Fruit fly (Drosophila melanogaster) whole organism, adult: ENCODE results near the gene Vps4.

Experiments
- CG11617 ChIP-seq: fragments of 200-800 bp; sonication (Bioruptor generic); optimal IDR thresholded peaks from 2 replicates; lab custom pipeline; 2017; ENCODE audit warnings: mild to moderate bottlenecking, missing biosample characterization, missing genetic modification reagents, missing genetic modification characterization
- CG5204 ChIP-seq: fragments of 200-800 bp; sonication (Bioruptor generic); optimal IDR thresholded peaks from 2 replicates; lab custom pipeline; 2016; ENCODE audit warnings: missing biosample characterization, missing genetic modification characterization
- Mnt ChIP-seq: fragments of 200-800 bp; sonication (Bioruptor generic); optimal IDR thresholded peaks from 2 replicates; lab custom pipeline; 2016; ENCODE audit warnings: missing biosample characterization, mild to moderate bottlenecking, missing genetic modification characterization
- bab1 ChIP-seq: fragments of 200-800 bp; sonication (Bioruptor generic); optimal IDR thresholded peaks from 3 replicates; lab custom pipeline; 2019; ENCODE audit warnings: missing biosample characterization, mild to moderate bottlenecking, missing genetic modification characterization, moderate library complexity
- cic ChIP-seq: fragments of 200-800 bp; sonication (Bioruptor generic); optimal IDR thresholded peaks from 2 replicates; lab custom pipeline; 2017; ENCODE audit warnings: missing biosample characterization, mild to moderate bottlenecking, missing genetic modification characterization, moderate library complexity
- kay ChIP-seq: fragments of 200-800 bp; sonication (Bioruptor generic); peaks from one replicate; lab custom pipeline; 2016; ENCODE audit warnings: missing biosample characterization, missing genetic modification characterization, borderline replicate concordance
- ovo ChIP-seq: fragments of 200-800 bp; sonication (Bioruptor generic); optimal IDR thresholded peaks from 2 replicates; lab custom pipeline; 2016; ENCODE audit warnings: missing biosample characterization, missing genetic modification characterization

- TF ChIP-seq bab1 (GFP tag; lab: Kevin White, UChicago), result peak; percentile 81
- TF ChIP-seq ovo, result peak; percentile 7
- no peak for TF ChIP-seq CG11617
- TF ChIP-seq Mnt (GFP tag; lab: Kevin White, UChicago), result peak; percentile 18
- no peak for TF ChIP-seq cic (GFP tag; lab: Kevin White, UChicago)
- peak; percentile 50 for TF ChIP-seq kay
- peak; percentile 41 for TF ChIP-seq CG5204 (GFP tag; lab: Kevin White, UChicago)
Observed at dm6 chrX:17881138-17882121, 26.1 kb upstream of the Vps4 start.
